Fruit fly (Drosophila melanogaster) whole organism, embryonic: ENCODE results near the gene CG6790.

Source experiments
- Ada2b ChIP-seq: fragments of 200-800 bp; sonication (Bioruptor generic); IDR thresholded peaks from 2 replicates; pipeline ENCODE4 v1.3.6; 2022; ENCODE audit warnings: missing biosample characterization, missing genetic modification characterization
- Aef1 ChIP-seq: fragments of 200-800 bp; sonication (Bioruptor generic); IDR thresholded peaks from 3 replicates; pipeline ENCODE4 v1.3.6; 2022; ENCODE audit warnings: missing biosample characterization, missing genetic modification characterization
- Atf-2 ChIP-seq: fragments of 200-800 bp; sonication (Bioruptor generic); optimal IDR thresholded peaks from 2 replicates; lab custom pipeline; 2016; ENCODE audit warnings: missing biosample characterization, missing genetic modification characterization
- CG11247 ChIP-seq: fragments of 200-800 bp; sonication (Bioruptor generic); IDR thresholded peaks from 2 replicates; pipeline ENCODE4 v1.3.6; 2022; ENCODE audit warnings: missing biosample characterization, missing genetic modification characterization
- CG14965 ChIP-seq: fragments of 200-800 bp; sonication (Bioruptor generic); optimal IDR thresholded peaks from 2 replicates; lab custom pipeline; 2016; ENCODE audit warnings: missing biosample characterization, missing genetic modification characterization, borderline replicate concordance
- CG18619 ChIP-seq: fragments of 200-800 bp; sonication (Bioruptor generic); optimal IDR thresholded peaks from 3 replicates; lab custom pipeline; 2017; ENCODE audit warnings: missing biosample characterization, mild to moderate bottlenecking, missing genetic modification characterization
- CG18764 ChIP-seq: fragments of 200-800 bp; sonication (Bioruptor generic); optimal IDR thresholded peaks from 3 replicates; lab custom pipeline; 2016; ENCODE audit warnings: missing biosample characterization, missing genetic modification characterization
- CG2129 ChIP-seq: fragments of 200-800 bp; sonication (Bioruptor generic); IDR thresholded peaks from 2 replicates; pipeline ENCODE4 v1.3.6; 2022; ENCODE audit warnings: missing biosample characterization, missing genetic modification characterization; ENCODE audit not compliant: partially characterized antibody
- CG30020 ChIP-seq: fragments of 200-800 bp; optimal IDR thresholded peaks from 2 replicates; lab custom pipeline; 2019; ENCODE audit warnings: missing biosample characterization, mild to moderate bottlenecking, missing genetic modification characterization, moderate library complexity
- CG3847 ChIP-seq: fragments of 200-800 bp; sonication (Bioruptor generic); IDR thresholded peaks from 2 replicates; pipeline ENCODE4 v1.3.6; 2022; ENCODE audit warnings: missing biosample characterization, missing genetic modification characterization
- CG4360 ChIP-seq: fragments of 200-800 bp; sonication (Bioruptor generic); IDR thresholded peaks from 2 replicates; pipeline ENCODE4 v1.3.6; 2022; ENCODE audit warnings: missing biosample characterization, missing genetic modification characterization
- CG4424 ChIP-seq: fragments of 200-800 bp; sonication (Bioruptor generic); optimal IDR thresholded peaks from 3 replicates; lab custom pipeline; 2016; ENCODE audit warnings: missing biosample characterization, missing genetic modification characterization
- CG4730 ChIP-seq: fragments of 200-800 bp; sonication (Bioruptor generic); IDR thresholded peaks from 2 replicates; pipeline ENCODE4 v1.3.6; 2022; ENCODE audit warnings: missing biosample characterization, missing genetic modification characterization
- CG4820 ChIP-seq: fragments of 200-800 bp; sonication (Bioruptor generic); optimal IDR thresholded peaks from 3 replicates; lab custom pipeline; 2016; ENCODE audit warnings: missing biosample characterization, missing genetic modification characterization
- CG5180 ChIP-seq: fragments of 200-800 bp; sonication (Bioruptor generic); optimal IDR thresholded peaks from 3 replicates; lab custom pipeline; 2017; ENCODE audit warnings: missing biosample characterization, missing genetic modification characterization, mild to moderate bottlenecking, moderate library complexity, missing genetic modification reagents
- CG6175 ChIP-seq: fragments of 200-800 bp; sonication (Bioruptor generic); IDR thresholded peaks from 3 replicates; pipeline ENCODE4 v1.3.6; 2022; ENCODE audit warnings: missing biosample characterization, missing genetic modification characterization
- CG9215 ChIP-seq: fragments of 200-800 bp; sonication (Bioruptor generic); IDR thresholded peaks from 2 replicates; pipeline ENCODE4 v1.3.6; 2022; ENCODE audit warnings: missing biosample characterization, missing genetic modification characterization
- CG9609 ChIP-seq: fragments of 200-800 bp; sonication (Bioruptor generic); optimal IDR thresholded peaks from 3 replicates; lab custom pipeline; 2016; ENCODE audit warnings: missing biosample characterization, missing genetic modification characterization
- CG9727 ChIP-seq: fragments of 200-800 bp; sonication (Bioruptor generic); optimal IDR thresholded peaks from 3 replicates; lab custom pipeline; 2017; ENCODE audit warnings: missing biosample characterization, mild to moderate bottlenecking, missing genetic modification characterization
- CHES-1-like ChIP-seq: fragments of 200-800 bp; sonication (Bioruptor generic); optimal IDR thresholded peaks from 2 replicates; lab custom pipeline; 2016; ENCODE audit warnings: missing biosample characterization, missing genetic modification characterization
- D19B ChIP-seq: fragments of 200-800 bp; sonication (Bioruptor generic); optimal IDR thresholded peaks from 2 replicates; lab custom pipeline; 2017; ENCODE audit warnings: missing biosample characterization, mild to moderate bottlenecking, missing genetic modification characterization
- Doc3 ChIP-seq: fragments of 200-800 bp; sonication (Bioruptor generic); IDR thresholded peaks from 3 replicates; pipeline ENCODE4 v1.3.6; 2022; ENCODE audit warnings: missing biosample characterization, missing genetic modification characterization; ENCODE audit not compliant: partially characterized antibody
- Dref ChIP-seq: fragments of 200-800 bp; sonication (Bioruptor generic); IDR thresholded peaks from 2 replicates; pipeline ENCODE4 v1.3.6; 2022; ENCODE audit warnings: missing biosample characterization, missing genetic modification characterization
- Fer1 ChIP-seq: fragments of 200-800 bp; sonication (Bioruptor generic); optimal IDR thresholded peaks from 2 replicates; lab custom pipeline; 2017; ENCODE audit warnings: missing biosample characterization, mild to moderate bottlenecking, missing genetic modification characterization
- Hand ChIP-seq: fragments of 200-800 bp; sonication (Bioruptor generic); optimal IDR thresholded peaks from 2 replicates; lab custom pipeline; 2017; ENCODE audit warnings: mild to moderate bottlenecking, missing biosample characterization, missing genetic modification reagents, missing genetic modification characterization
- Hr78 ChIP-seq, 2 experiments: fragments of 200-800 bp in 1 of 2; fragments of >200 bp in 1 of 2; sonication (Bioruptor generic) in 1 of 2; optimal IDR thresholded peaks; 2 replicates each; lab custom pipeline; 2017 to 2019; ENCODE audit warnings: missing biosample characterization in 2 of 2, missing genetic modification characterization in 2 of 2, mild to moderate bottlenecking in 1 of 2, moderate library complexity in 1 of 2
- Lpt ChIP-seq: fragments of >200 bp; optimal IDR thresholded peaks from 2 replicates; lab custom pipeline; 2018; ENCODE audit warnings: missing biosample characterization, missing genetic modification characterization
- Meics ChIP-seq: fragments of 200-800 bp; sonication (Bioruptor generic); optimal IDR thresholded peaks from 2 replicates; lab custom pipeline; 2017; ENCODE audit warnings: missing biosample characterization, mild to moderate bottlenecking, missing genetic modification characterization
- Mes4 ChIP-seq: fragments of 200-800 bp; sonication (Bioruptor generic); optimal IDR thresholded peaks from 2 replicates; lab custom pipeline; 2016; ENCODE audit warnings: missing biosample characterization, missing genetic modification characterization
- Rx ChIP-seq: fragments of 200-800 bp; sonication (Bioruptor generic); IDR thresholded peaks from 2 replicates; pipeline ENCODE4 v1.3.6; 2022; ENCODE audit warnings: missing biosample characterization, missing genetic modification characterization
- Side ChIP-seq: fragments of 200-800 bp; sonication (Bioruptor generic); optimal IDR thresholded peaks from 2 replicates; lab custom pipeline; 2016; ENCODE audit warnings: missing biosample characterization, missing genetic modification characterization
- Sin3A ChIP-seq: fragments of >200 bp; optimal IDR thresholded peaks from 2 replicates; lab custom pipeline; 2018
- abd-A ChIP-seq: fragments of 200-800 bp; sonication (Bioruptor generic); optimal IDR thresholded peaks from 3 replicates; lab custom pipeline; 2019; ENCODE audit warnings: missing biosample characterization, mild to moderate bottlenecking, missing genetic modification characterization, moderate library complexity
- ash1 ChIP-seq: fragments of 200-800 bp; sonication (Bioruptor generic); optimal IDR thresholded peaks from 2 replicates; lab custom pipeline; 2018; ENCODE audit warnings: missing biosample characterization, mild to moderate bottlenecking, missing genetic modification characterization
- bcd ChIP-seq: fragments of 200-800 bp; sonication (Bioruptor generic); optimal IDR thresholded peaks from 2 replicates; lab custom pipeline; 2017; ENCODE audit warnings: missing biosample characterization, mild to moderate bottlenecking, missing genetic modification characterization
- chif ChIP-seq, 2 experiments: fragments of 200-800 bp; sonication (Bioruptor generic); optimal IDR thresholded peaks; 3 replicates each; lab custom pipeline; 2016; ENCODE audit warnings: missing biosample characterization in 2 of 2, missing genetic modification characterization in 2 of 2
- dpn ChIP-seq, 2 experiments: fragments of 200-800 bp; sonication (Bioruptor generic); optimal IDR thresholded peaks; 3 replicates each; lab custom pipeline; 2016; ENCODE audit warnings: missing biosample characterization in 2 of 2, missing genetic modification characterization in 2 of 2
- eyg ChIP-seq: fragments of 200-800 bp; sonication (Bioruptor generic); optimal IDR thresholded peaks from 3 replicates; lab custom pipeline; 2016; ENCODE audit warnings: missing biosample characterization, missing genetic modification characterization
- ftz-f1 ChIP-seq: fragments of 200-800 bp; sonication (Bioruptor generic); optimal IDR thresholded peaks from 2 replicates; lab custom pipeline; 2016; ENCODE audit warnings: missing biosample characterization, missing genetic modification characterization
- fu2 ChIP-seq: fragments of 200-800 bp; sonication (Bioruptor generic); optimal IDR thresholded peaks from 2 replicates; lab custom pipeline; 2016; ENCODE audit warnings: missing biosample characterization, missing genetic modification characterization
- gsb ChIP-seq: fragments of 200-800 bp; sonication (Bioruptor generic); IDR thresholded peaks from 2 replicates; pipeline ENCODE4 v1.3.6; 2022; ENCODE audit warnings: missing biosample characterization, missing genetic modification characterization
- hb ChIP-seq: fragments of 200-800 bp; sonication (Bioruptor generic); IDR thresholded peaks from 3 replicates; pipeline ENCODE4 v1.3.6; 2022; ENCODE audit warnings: missing biosample characterization, missing genetic modification characterization; ENCODE audit not compliant: partially characterized antibody
- jigr1 ChIP-seq: fragments of 200-800 bp; sonication (Bioruptor generic); IDR thresholded peaks from 3 replicates; pipeline ENCODE4 v1.3.6; 2022; ENCODE audit warnings: missing biosample characterization, missing genetic modification characterization
- lab ChIP-seq: fragments of 200-800 bp; sonication (Bioruptor generic); optimal IDR thresholded peaks from 3 replicates; lab custom pipeline; 2017; ENCODE audit warnings: missing biosample characterization, missing genetic modification characterization, mild to moderate bottlenecking, moderate library complexity, missing genetic modification reagents
- mam ChIP-seq: fragments of 200-800 bp; sonication (Bioruptor generic); optimal IDR thresholded peaks from 3 replicates; lab custom pipeline; 2016; ENCODE audit warnings: missing biosample characterization, missing genetic modification characterization
- peb ChIP-seq: fragments of 200-800 bp; sonication (Bioruptor generic); IDR thresholded peaks from 2 replicates; pipeline ENCODE4 v1.3.6; 2022; ENCODE audit warnings: missing biosample characterization, missing genetic modification characterization
- sens ChIP-seq: fragments of 200-800 bp; sonication (Bioruptor generic); peaks from one replicate; lab custom pipeline; 2016; ENCODE audit warnings: missing biosample characterization, missing genetic modification characterization
- sens-2 ChIP-seq: fragments of 200-800 bp; sonication (Bioruptor generic); IDR thresholded peaks from 2 replicates; pipeline ENCODE4 v1.3.6; 2022; ENCODE audit warnings: missing biosample characterization, missing genetic modification characterization
- trem ChIP-seq: fragments of 200-800 bp; optimal IDR thresholded peaks from 3 replicates; lab custom pipeline; 2019; ENCODE audit warnings: missing biosample characterization, mild to moderate bottlenecking, missing genetic modification characterization, moderate library complexity
- unc-4 ChIP-seq: fragments of 200-800 bp; sonication (Bioruptor generic); IDR thresholded peaks from 2 replicates; pipeline ENCODE4 v1.3.6; 2022; ENCODE audit warnings: missing biosample characterization, missing genetic modification characterization; ENCODE audit not compliant: partially characterized antibody
- zen ChIP-seq: fragments of 200-800 bp; sonication (Bioruptor generic); optimal IDR thresholded peaks from 3 replicates; lab custom pipeline; 2018; ENCODE audit warnings: missing biosample characterization, mild to moderate bottlenecking, missing genetic modification characterization, moderate library complexity

CG6790 gene

DNA sequence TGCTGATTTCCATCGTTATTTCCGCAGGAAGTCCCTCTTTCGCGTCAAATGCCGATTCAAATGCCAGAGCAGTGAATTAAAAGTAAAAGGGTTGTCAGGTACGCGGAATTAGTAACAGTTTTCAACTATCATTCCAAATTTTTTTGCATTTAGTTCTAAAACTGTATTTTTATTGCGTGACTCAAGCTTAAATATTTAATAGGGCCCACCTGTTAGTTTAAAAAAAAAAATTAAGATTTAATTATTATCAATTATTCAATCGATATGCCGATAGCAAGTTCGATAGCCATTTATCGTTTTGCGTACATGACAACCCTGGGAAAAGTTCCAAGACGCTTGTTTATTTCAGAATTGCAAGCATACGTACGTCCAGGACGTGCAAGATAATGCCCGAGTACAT lies 44.5 kb upstream of the CG6790 start, which contains the start of gene CG14711 (continued):
- peak; percentile 48 for TF ChIP-seq D19B (GFP tag; lab: Kevin White, UChicago)
- peak; percentile 82 for TF ChIP-seq Ada2b
- peak; percentile 98 for TF ChIP-seq CG18764
- peak; percentile 63 for TF ChIP-seq mam (GFP tag; lab: Kevin White, UChicago)
- peak; percentile 61; the same call in 1 of the 2 replicates for TF ChIP-seq CG4360
- peak; percentile 79 for TF ChIP-seq Meics (GFP tag; lab: Kevin White, UChicago)
- 0 out of 3 replicates have a peak, but pooled peaks have one; percentile 10 for TF ChIP-seq CG6175 (GFP tag; lab: Robert Waterston, UW)
- peak; percentile 53 for TF ChIP-seq Hand
- no peak for TF ChIP-seq ash1
- TF ChIP-seq bcd (GFP tag; lab: Kevin White, UChicago) = peak; percentile 80
- peak; percentile 40 for TF ChIP-seq Sin3A (lab: Kevin White, UChicago)
- peak; percentile 86 for TF ChIP-seq unc-4 (GFP tag; lab: Robert Waterston, UW)
- TF ChIP-seq Doc3 (GFP tag; lab: Robert Waterston, UW) = peak; percentile 79
- peak; percentile 38 for TF ChIP-seq eyg (GFP tag; lab: Kevin White, UChicago)
- TF ChIP-seq CG5180 (GFP tag; lab: Kevin White, UChicago) = no peak
- peak; percentile 66 for TF ChIP-seq CG9215 (GFP tag; lab: Robert Waterston, UW)
- peak; percentile 80 for TF ChIP-seq CG4730
- TF ChIP-seq Side (GFP tag; lab: Kevin White, UChicago) = peak; percentile 45
- peak; percentile 65 for TF ChIP-seq sens-2 (GFP tag; lab: Robert Waterston, UW)
- TF ChIP-seq Fer1 (GFP tag; lab: Kevin White, UChicago) = peak; percentile 88
- no peak for TF ChIP-seq Lpt (GFP tag; lab: Kevin White, UChicago)
- TF ChIP-seq ftz-f1 (GFP tag; lab: Kevin White, UChicago) = peak; percentile 40
- TF ChIP-seq dpn (GFP tag; optimal IDR thresholded peaks at IDR 0.05; lab: Kevin White, UChicago) = peak; percentile 67 to 89
- peak; percentile 49 for TF ChIP-seq CG9609 (GFP tag; lab: Kevin White, UChicago)
- TF ChIP-seq CG11247 (GFP tag; lab: Robert Waterston, UW) = peak; percentile 68
- peak; percentile 65 for TF ChIP-seq CHES-1-like (GFP tag; lab: Kevin White, UChicago)
- no peak for TF ChIP-seq lab
- no peak for TF ChIP-seq jigr1 (GFP tag; lab: Robert Waterston, UW)
- TF ChIP-seq trem = peak; percentile 86
- no peak for TF ChIP-seq abd-A (tag; lab: Kevin White, UChicago)
- TF ChIP-seq CG30020 (tag; lab: Kevin White, UChicago) = peak; percentile 77
- peak; percentile 64 for TF ChIP-seq CG18619 (GFP tag; lab: Kevin White, UChicago)
- peak; percentile 42; the same call in 1 of the 2 replicates for TF ChIP-seq Rx (GFP tag; lab: Robert Waterston, UW)
- TF ChIP-seq peb = peak; percentile 78
- no peak for TF ChIP-seq Hr78 (GFP tag; optimal IDR thresholded peaks at IDR 0.05; lab: Kevin White, UChicago)
- TF ChIP-seq gsb (GFP tag; lab: Robert Waterston, UW) = 0 out of 2 replicates have a peak, but pooled peaks have one; percentile 28
- peak; percentile 83 for TF ChIP-seq CG4820 (GFP tag; lab: Kevin White, UChicago)
- TF ChIP-seq CG3847 = peak; percentile 87
- TF ChIP-seq hb (GFP tag; lab: Robert Waterston, UW) = peak; percentile 77; the same call in 2 of the 3 replicates
- peak; percentile 52 for TF ChIP-seq Atf-2 (GFP tag; lab: Kevin White, UChicago)
- peak; percentile 77 for TF ChIP-seq Dref (GFP tag; lab: Robert Waterston, UW)
- TF ChIP-seq chif (GFP tag; optimal IDR thresholded peaks at IDR 0.05; lab: Kevin White, UChicago) = peak; percentile 20 to 72
- no peak for TF ChIP-seq CG14965 (GFP tag; lab: Kevin White, UChicago)
- peak; percentile 53 for TF ChIP-seq Mes4 (GFP tag; lab: Kevin White, UChicago)
- TF ChIP-seq zen (tag; lab: Kevin White, UChicago) = peak; percentile 84
- peak; percentile 88 for TF ChIP-seq CG4424 (GFP tag; lab: Kevin White, UChicago)
- peak; percentile 86 for TF ChIP-seq CG9727 (GFP tag; lab: Kevin White, UChicago)
- peak; percentile 61; the same call in 1 of the 2 replicates for TF ChIP-seq CG2129
- TF ChIP-seq sens = peak; percentile 97
- TF ChIP-seq Aef1 (GFP tag; lab: Robert Waterston, UW) = peak; percentile 75
- TF ChIP-seq fu2 (GFP tag; lab: Kevin White, UChicago) = peak; percentile 60
